Worm (Caenorhabditis elegans): ENCODE measurements around the gene ZC518.8.
A peak's percentile ranks its signal among the peaks of the same experiment; 100 is the strongest.

Gene ZC518.8

ce11 chrIV:12371340-12371739, 9.6 kb upstream of the ZC518.8 start:
- TF ChIP-seq eor-1 (tag; optimal IDR thresholded peaks at IDR 0.05) (no peak), fkh-10 (GFP tag; optimal IDR thresholded peaks at IDR 0.05) (no peak), R02D3.7 (tag; optimal IDR thresholded peaks at IDR 0.05) (no peak), elt-3 (tag; optimal IDR thresholded peaks at IDR 0.05) (no peak), ceh-28 (tag; optimal IDR thresholded peaks at IDR 0.05) (no peak), nfya-1 (tag; optimal IDR thresholded peaks at IDR 0.05; ENCODE audit: insufficient read depth) (no peak), elt-1 (tag; optimal IDR thresholded peaks at IDR 0.05) (no peak), ceh-82 (tag; optimal IDR thresholded peaks at IDR 0.05) (no peak), ama-1 (optimal IDR thresholded peaks at IDR 0.05) (no peak), nhr-76 (tag; optimal IDR thresholded peaks at IDR 0.05) (no peak), nhr-237 (tag; optimal IDR thresholded peaks at IDR 0.05) (no peak), nhr-43 (tag; optimal IDR thresholded peaks at IDR 0.05; ENCODE audit: poor library complexity, severe bottlenecking) (no peak), egl-27 (tag; optimal IDR thresholded peaks at IDR 0.05) (no peak), ceh-9 (tag; optimal IDR thresholded peaks at IDR 0.05) (no peak), ceh-16 (tag; optimal IDR thresholded peaks at IDR 0.05) (no peak)

- TF ChIP-seq jun-1 (tag; optimal IDR thresholded peaks at IDR 0.05) (no peak), elt-1 (tag; optimal IDR thresholded peaks at IDR 0.05) (peak; percentile 71), nhr-25 (tag; optimal IDR thresholded peaks at IDR 0.05) (peak; percentile 92), ceh-9 (tag; optimal IDR thresholded peaks at IDR 0.05) (no peak), nhr-67 (tag; optimal IDR thresholded peaks at IDR 0.05) (no peak), R02D3.7 (tag; optimal IDR thresholded peaks at IDR 0.05) (no peak)
Observed at ce11 chrIV:12366571-12366970, 4.9 kb upstream of the ZC518.8 start.

- no peak for TF ChIP-seq nhr-43 (tag; optimal IDR thresholded peaks at IDR 0.05; ENCODE audit: poor library complexity, severe bottlenecking)
- TF ChIP-seq ztf-4 (tag; optimal IDR thresholded peaks at IDR 0.05): no peak
- TF ChIP-seq ceh-82 (tag; optimal IDR thresholded peaks at IDR 0.05): no peak
- TF ChIP-seq hmg-11 (tag; optimal IDR thresholded peaks at IDR 0.05): peak; percentile 76
- no peak for TF ChIP-seq lin-15B (tag; optimal IDR thresholded peaks at IDR 0.05)
- TF ChIP-seq ceh-28 (tag; optimal IDR thresholded peaks at IDR 0.05): no peak
- peak; percentile 62 for TF ChIP-seq lin-39 (tag; optimal IDR thresholded peaks at IDR 0.05)
- TF ChIP-seq nhr-11 (tag; optimal IDR thresholded peaks at IDR 0.05): no peak
- no peak for TF ChIP-seq tbx-2 (tag; optimal IDR thresholded peaks at IDR 0.05)
- peak; percentile 10 for TF ChIP-seq elt-1 (tag; optimal IDR thresholded peaks at IDR 0.05)
- TF ChIP-seq zag-1 (tag; optimal IDR thresholded peaks at IDR 0.05): no peak
- peak; percentile 11 for TF ChIP-seq snpc-4 (tag; optimal IDR thresholded peaks at IDR 0.05)
- no peak for TF ChIP-seq egl-5 (tag; optimal IDR thresholded peaks at IDR 0.05)
- peak; percentile 14 for TF ChIP-seq fkh-10 (GFP tag; optimal IDR thresholded peaks at IDR 0.05)
- TF ChIP-seq nfya-1 (tag; optimal IDR thresholded peaks at IDR 0.05; ENCODE audit: insufficient read depth): peak; percentile 47
Observed at ce11 chrIV:12364964-12365363, 3.3 kb upstream of the ZC518.8 start.

ce11 chrIV:12360742-12361195, 939 bp downstream of the ZC518.8 start, which contains the start of gene sec-24.2:
sec-24.2 (minus strand) TSS chrIV:12360792.
- TF ChIP-seq ztf-11 (tag; optimal IDR thresholded peaks at IDR 0.05) (no peak), egl-5 (tag; optimal IDR thresholded peaks at IDR 0.05) (no peak), ceh-28 (tag; optimal IDR thresholded peaks at IDR 0.05) (no peak), elt-2 (tag; optimal IDR thresholded peaks at IDR 0.05) (no peak), pha-4 (tag; optimal IDR thresholded peaks at IDR 0.05) (no peak), fkh-10 (GFP tag; optimal IDR thresholded peaks at IDR 0.05) (no peak), ceh-16 (tag; optimal IDR thresholded peaks at IDR 0.05) (no peak), unc-62 (GFP tag; optimal IDR thresholded peaks at IDR 0.05) (no peak), fos-1 (tag; optimal IDR thresholded peaks at IDR 0.05) (no peak), mdl-1 (tag; optimal IDR thresholded peaks at IDR 0.05) (no peak), nfya-1 (tag; optimal IDR thresholded peaks at IDR 0.05; ENCODE audit: insufficient read depth) (no peak)

ce11 chrIV:12359979-12360378, 1.7 kb downstream of the ZC518.8 start:
- TF ChIP-seq nhr-12 (tag; optimal IDR thresholded peaks at IDR 0.05) (no peak), hmg-11 (tag; optimal IDR thresholded peaks at IDR 0.05) (no peak), lin-39 (tag; optimal IDR thresholded peaks at IDR 0.05) (no peak), lin-15B (tag; optimal IDR thresholded peaks at IDR 0.05) (no peak), daf-12 (tag; optimal IDR thresholded peaks at IDR 0.05) (no peak), tbx-2 (tag; optimal IDR thresholded peaks at IDR 0.05) (no peak), nhr-77 (tag; optimal IDR thresholded peaks at IDR 0.05) (no peak), pqm-1 (tag; optimal IDR thresholded peaks at IDR 0.05) (no peak), ceh-82 (tag; optimal IDR thresholded peaks at IDR 0.05) (no peak), mdl-1 (tag; optimal IDR thresholded peaks at IDR 0.05) (no peak), ztf-4 (tag; optimal IDR thresholded peaks at IDR 0.05) (no peak), R02D3.7 (tag; optimal IDR thresholded peaks at IDR 0.05) (no peak), fkh-2 (tag; optimal IDR thresholded peaks at IDR 0.05) (no peak), elt-1 (tag; optimal IDR thresholded peaks at IDR 0.05) (no peak), elt-3 (tag; optimal IDR thresholded peaks at IDR 0.05) (no peak), unc-39 (tag; optimal IDR thresholded peaks at IDR 0.05) (no peak), nfya-1 (tag; optimal IDR thresholded peaks at IDR 0.05; ENCODE audit: insufficient read depth) (no peak)

Data from whole organism, L3 larva.